Fruit fly (Drosophila melanogaster) whole organism, pupa: ENCODE results near the gene Syt1.

Source experiments
- CG10348 ChIP-seq: fragments of 200-800 bp; sonication (Bioruptor generic); IDR thresholded peaks from 2 replicates; pipeline ENCODE4 v1.3.6; 2022; ENCODE audit warnings: missing biosample characterization, missing genetic modification characterization
- CG12605 ChIP-seq: fragments of 200-800 bp; sonication (Bioruptor generic); IDR thresholded peaks from 2 replicates; pipeline ENCODE4 v1.3.6; 2022; ENCODE audit warnings: missing biosample characterization, missing genetic modification characterization
- CG13204 ChIP-seq: fragments of 200-800 bp; sonication (Bioruptor generic); optimal IDR thresholded peaks from 2 replicates; lab custom pipeline; 2018; ENCODE audit warnings: missing biosample characterization, mild to moderate bottlenecking, missing genetic modification characterization, moderate library complexity
- CG14655 ChIP-seq: fragments of 200-800 bp; sonication (Bioruptor generic); optimal IDR thresholded peaks from 3 replicates; lab custom pipeline; 2017; ENCODE audit warnings: mild to moderate bottlenecking, missing biosample characterization, missing genetic modification reagents, missing genetic modification characterization
- CG15710 ChIP-seq: fragments of 200-800 bp; sonication (Bioruptor generic); optimal IDR thresholded peaks from 2 replicates; lab custom pipeline; 2018; ENCODE audit warnings: missing biosample characterization, mild to moderate bottlenecking, missing genetic modification characterization, moderate library complexity
- CG17806 ChIP-seq: fragments of 200-800 bp; sonication (Bioruptor generic); optimal IDR thresholded peaks from 2 replicates; lab custom pipeline; 2018; ENCODE audit warnings: missing biosample characterization, mild to moderate bottlenecking, missing genetic modification characterization, moderate library complexity
- CG32121 ChIP-seq: fragments of 200-800 bp; sonication (Bioruptor generic); IDR thresholded peaks from 2 replicates; pipeline ENCODE4 v1.3.6; 2022; ENCODE audit warnings: missing biosample characterization, missing genetic modification characterization
- CG34367 ChIP-seq: fragments of 200-800 bp; sonication (Bioruptor generic); optimal IDR thresholded peaks from 2 replicates; lab custom pipeline; 2018; ENCODE audit warnings: missing biosample characterization, mild to moderate bottlenecking, missing genetic modification characterization
- CG4496 ChIP-seq: fragments of 200-800 bp; sonication (Bioruptor generic); IDR thresholded peaks from 3 replicates; pipeline ENCODE4 v1.3.6; 2022; ENCODE audit warnings: missing biosample characterization, missing genetic modification characterization
- CG8159 ChIP-seq: fragments of 200-800 bp; sonication (Bioruptor generic); optimal IDR thresholded peaks from 3 replicates; lab custom pipeline; 2018; ENCODE audit warnings: missing biosample characterization, mild to moderate bottlenecking, missing genetic modification characterization, moderate library complexity
- CG8301 ChIP-seq: fragments of 200-800 bp; sonication (Bioruptor generic); optimal IDR thresholded peaks from 2 replicates; lab custom pipeline; 2018; ENCODE audit warnings: missing biosample characterization, mild to moderate bottlenecking, missing genetic modification characterization
- CG9948 ChIP-seq: fragments of 200-800 bp; sonication (Bioruptor generic); optimal IDR thresholded peaks from 2 replicates; lab custom pipeline; 2018; ENCODE audit warnings: missing biosample characterization, mild to moderate bottlenecking, missing genetic modification characterization, moderate library complexity
- D1 ChIP-seq: fragments of 200-800 bp; sonication (Bioruptor generic); optimal IDR thresholded peaks from 2 replicates; lab custom pipeline; 2018; ENCODE audit warnings: missing biosample characterization, mild to moderate bottlenecking, missing genetic modification characterization, moderate library complexity
- EcR ChIP-seq: fragments of 200-800 bp; sonication (Bioruptor generic); optimal IDR thresholded peaks from 3 replicates; lab custom pipeline; 2019; ENCODE audit warnings: missing biosample characterization, missing genetic modification characterization, mild to moderate bottlenecking, moderate library complexity, missing genetic modification reagents
- Ets98B ChIP-seq: fragments of 200-800 bp; sonication (Bioruptor generic); IDR thresholded peaks from 2 replicates; pipeline ENCODE4 v1.3.6; 2022; ENCODE audit warnings: missing biosample characterization, missing genetic modification characterization
- Pif1A ChIP-seq: fragments of 200-800 bp; sonication (Bioruptor generic); optimal IDR thresholded peaks from 3 replicates; lab custom pipeline; 2016; ENCODE audit warnings: missing biosample characterization, missing genetic modification characterization
- Pif1B ChIP-seq: fragments of 200-800 bp; sonication (Bioruptor generic); optimal IDR thresholded peaks from 3 replicates; lab custom pipeline; 2016; ENCODE audit warnings: missing biosample characterization, missing genetic modification characterization
- Snoo ChIP-seq: fragments of 200-800 bp; sonication (Bioruptor generic); optimal IDR thresholded peaks from 3 replicates; lab custom pipeline; 2017; ENCODE audit warnings: missing biosample characterization, mild to moderate bottlenecking, missing genetic modification characterization, inconsistent platforms
- fd96Ca ChIP-seq: fragments of 200-800 bp; sonication (Bioruptor generic); IDR thresholded peaks from 3 replicates; pipeline ENCODE4 v1.3.6; 2022; ENCODE audit warnings: missing biosample characterization, missing genetic modification characterization
- gl ChIP-seq: fragments of 200-800 bp; sonication (Bioruptor generic); optimal IDR thresholded peaks from 2 replicates; lab custom pipeline; 2018; ENCODE audit warnings: missing biosample characterization, mild to moderate bottlenecking, missing genetic modification characterization
- rn ChIP-seq: fragments of 200-800 bp; sonication (Bioruptor generic); IDR thresholded peaks from 2 replicates; pipeline ENCODE4 v1.3.6; 2022; ENCODE audit warnings: missing biosample characterization, missing genetic modification characterization

Gene Syt1

dm6 chr2L:2812137-2812536 is 12.4 kb upstream of the Syt1 start, which contains the start of gene CG2964:
TSS of gene CG2964 (plus strand) at chr2L:2812437.
- no peak for TF ChIP-seq Pif1B (GFP tag; lab: Kevin White, UChicago)
- TF ChIP-seq Pif1A, result no peak
- TF ChIP-seq fd96Ca (GFP tag; lab: Robert Waterston, UW), result no peak
- TF ChIP-seq CG10348 (GFP tag; lab: Robert Waterston, UW), result no peak
- TF ChIP-seq Snoo (tag; lab: Kevin White, UChicago), result no peak
- no peak for TF ChIP-seq Ets98B (GFP tag; lab: Robert Waterston, UW)
- TF ChIP-seq, all 21 proteins: peak for 0

- no peak for TF ChIP-seq CG9948
- TF ChIP-seq CG8301 (tag; lab: Kevin White, UChicago), result no peak
- no peak for TF ChIP-seq EcR (GFP tag; lab: Kevin White, UChicago)
- TF ChIP-seq gl (tag; lab: Kevin White, UChicago), result no peak
- no peak for TF ChIP-seq Pif1A
- TF ChIP-seq Snoo (tag; lab: Kevin White, UChicago), result no peak
- TF ChIP-seq CG4496 (GFP tag; lab: Robert Waterston, UW), result no peak
- TF ChIP-seq CG14655 (GFP tag; lab: Kevin White, UChicago), result no peak
- TF ChIP-seq CG32121 (GFP tag; lab: Robert Waterston, UW), result no peak
- no peak for TF ChIP-seq CG17806 (tag; lab: Kevin White, UChicago)
- no peak for TF ChIP-seq CG15710
- no peak for TF ChIP-seq CG8159 (tag; lab: Kevin White, UChicago)
- no peak for TF ChIP-seq D1 (tag; lab: Kevin White, UChicago)
Measured at dm6 chr2L:2810831-2811230, 11.1 kb upstream of the Syt1 start.

- TF ChIP-seq CG32121 (GFP tag; lab: Robert Waterston, UW) (no peak), Pif1B (GFP tag; lab: Kevin White, UChicago) (no peak), CG4496 (GFP tag; lab: Robert Waterston, UW) (peak; percentile 67), rn (GFP tag; lab: Robert Waterston, UW) (no peak), Ets98B (GFP tag; lab: Robert Waterston, UW) (peak; percentile 37; the same call in 1 of the 2 replicates), CG13204 (GFP tag; lab: Kevin White, UChicago) (peak; percentile 54), CG12605 (GFP tag; lab: Robert Waterston, UW) (peak; percentile 44), EcR (GFP tag; lab: Kevin White, UChicago) (no peak)
Measured at dm6 chr2L:2808038-2808699, 8.4 kb upstream of the Syt1 start.

dm6 chr2L:2807597-2807996 is 7.8 kb upstream of the Syt1 start:
- TF ChIP-seq CG10348 (GFP tag; lab: Robert Waterston, UW), result no peak
- TF ChIP-seq CG4496 (GFP tag; lab: Robert Waterston, UW), result no peak
- TF ChIP-seq Pif1B (GFP tag; lab: Kevin White, UChicago), result no peak
- TF ChIP-seq CG8301 (tag; lab: Kevin White, UChicago), result no peak
- TF ChIP-seq Pif1A, result no peak
- no peak for TF ChIP-seq fd96Ca (GFP tag; lab: Robert Waterston, UW)
- no peak for TF ChIP-seq D1 (tag; lab: Kevin White, UChicago)
- TF ChIP-seq CG17806 (tag; lab: Kevin White, UChicago), result no peak
- no peak for TF ChIP-seq CG12605 (GFP tag; lab: Robert Waterston, UW)
- no peak for TF ChIP-seq CG9948
- TF ChIP-seq EcR (GFP tag; lab: Kevin White, UChicago), result no peak

- TF ChIP-seq CG8301 (tag; lab: Kevin White, UChicago) (peak; percentile 17), Pif1B (GFP tag; lab: Kevin White, UChicago) (peak; percentile 20), CG15710 (peak; percentile 1), CG17806 (tag; lab: Kevin White, UChicago) (no peak), CG10348 (GFP tag; lab: Robert Waterston, UW) (no peak), CG4496 (GFP tag; lab: Robert Waterston, UW) (0 out of 3 replicates have a peak, but pooled peaks have one; percentile 38), Ets98B (GFP tag; lab: Robert Waterston, UW) (peak; percentile 44; the same call in 1 of the 2 replicates), CG13204 (GFP tag; lab: Kevin White, UChicago) (peak; percentile 91), CG32121 (GFP tag; lab: Robert Waterston, UW) (no peak), CG34367 (peak; percentile 34), Snoo (tag; lab: Kevin White, UChicago) (peak; percentile 29), fd96Ca (GFP tag; lab: Robert Waterston, UW) (no peak), CG14655 (GFP tag; lab: Kevin White, UChicago) (peak; percentile 45), CG8159 (tag; lab: Kevin White, UChicago) (peak; percentile 30), gl (tag; lab: Kevin White, UChicago) (peak; percentile 88), Pif1A (peak; percentile 21), D1 (tag; lab: Kevin White, UChicago) (no peak), EcR (GFP tag; lab: Kevin White, UChicago) (peak; percentile 95)
Measured at dm6 chr2L:2806190-2806763, 6.5 kb upstream of the Syt1 start.
